Worm (Caenorhabditis elegans) whole organism, L1 larva: ENCODE data around the gene F47E1.4.

ENCODE experiments used
- C16A3.4 ChIP-seq: fragments of 150-350 bp; optimal IDR thresholded peaks from 2 replicates; lab custom pipeline; 2014; ENCODE audit warnings: missing biosample characterization, missing genetic modification characterization
- aha-1 ChIP-seq: fragments of 150-350 bp; optimal IDR thresholded peaks from 2 replicates; lab custom pipeline; 2014; ENCODE audit warnings: missing biosample characterization, missing genetic modification characterization
- alr-1 ChIP-seq: fragments of 200-800 bp; sonication (Bioruptor generic); optimal IDR thresholded peaks from 2 replicates; lab custom pipeline; 2018; ENCODE audit warnings: borderline replicate concordance, mild to moderate bottlenecking, missing genetic modification characterization, missing compliant biosample characterization
- ama-1 ChIP-seq: fragments of 150-350 bp; optimal IDR thresholded peaks from 2 replicates; lab custom pipeline; 2014
- blmp-1 ChIP-seq: fragments of 150-350 bp; optimal IDR thresholded peaks from 2 replicates; lab custom pipeline; 2014; ENCODE audit warnings: missing biosample characterization, missing genetic modification characterization
- ceh-8 ChIP-seq: fragments of 200-800 bp; sonication (Bioruptor generic); optimal IDR thresholded peaks from 2 replicates; lab custom pipeline; 2018; ENCODE audit warnings: mild to moderate bottlenecking, missing genetic modification characterization, moderate library complexity, missing compliant biosample characterization
- ceh-82 ChIP-seq, 3 experiments: fragments of 150-350 bp in 1 of 3; sonication (generic microtip) in 2 of 3; optimal IDR thresholded peaks; 2 replicates each; lab custom pipeline; 2014 to 2017; ENCODE audit warnings: missing biosample characterization in 3 of 3, missing genetic modification characterization in 3 of 3
- ceh-90 ChIP-seq: sonication (generic microtip); optimal IDR thresholded peaks from 2 replicates; lab custom pipeline; 2016; ENCODE audit warnings: missing genetic modification characterization, missing compliant biosample characterization
- dpl-1 ChIP-seq, 3 experiments: fragments of 150-350 bp in 2 of 3; sonication (generic microtip) in 1 of 3; optimal IDR thresholded peaks; 2 replicates each; lab custom pipeline; 2014 to 2017; ENCODE audit warnings: missing biosample characterization in 3 of 3, missing genetic modification characterization in 3 of 3, missing genetic modification reagents in 3 of 3
- dsc-1 ChIP-seq: sonication (generic microtip); optimal IDR thresholded peaks from 2 replicates; lab custom pipeline; 2016; ENCODE audit warnings: mild to moderate bottlenecking, missing genetic modification characterization, missing compliant biosample characterization
- efl-1 ChIP-seq, 4 experiments: fragments of 150-350 bp; optimal IDR thresholded peaks in 3 of 4; peaks in 1 of 4; 1 replicate in 1 of 4; 2 replicates in 3 of 4; lab custom pipeline; 2014; ENCODE audit warnings: missing biosample characterization in 2 of 4, missing genetic modification characterization in 2 of 4, missing genetic modification reagents in 2 of 4
- egl-27 ChIP-seq, 2 experiments: fragments of 150-350 bp in 1 of 2; sonication (generic microtip); optimal IDR thresholded peaks; 3 replicates each; lab custom pipeline; 2017 to 2018; ENCODE audit warnings: missing biosample characterization in 2 of 2, missing genetic modification characterization in 2 of 2, missing genetic modification reagents in 2 of 2
- elt-2 ChIP-seq: sonication (generic microtip); optimal IDR thresholded peaks from 2 replicates; lab custom pipeline; 2016; ENCODE audit warnings: missing genetic modification characterization, mild to moderate bottlenecking, inconsistent platforms, missing compliant biosample characterization, missing genetic modification reagents
- elt-3 ChIP-seq, 6 experiments: fragments of 150-350 bp in 1 of 6; sonication (generic microtip); optimal IDR thresholded peaks; 2 replicates each; lab custom pipeline; 2017 to 2018; ENCODE audit warnings: missing biosample characterization in 6 of 6, missing genetic modification characterization in 6 of 6, inconsistent platforms in 1 of 6
- grh-1 ChIP-seq: fragments of 200-800 bp; sonication (Bioruptor generic); IDR thresholded peaks from 2 replicates; pipeline ENCODE4 v1.3.6; 2022; ENCODE audit warnings: missing genetic modification reagents, missing genetic modification characterization, missing compliant biosample characterization
- hlh-17 ChIP-seq: fragments of 200-800 bp; sonication (Bioruptor generic); optimal IDR thresholded peaks from 2 replicates; lab custom pipeline; 2018; ENCODE audit warnings: missing genetic modification characterization, mild to moderate bottlenecking, missing compliant biosample characterization, moderate library complexity, borderline replicate concordance
- irx-1 ChIP-seq: sonication (generic microtip); optimal IDR thresholded peaks from 2 replicates; lab custom pipeline; 2016; ENCODE audit warnings: missing genetic modification characterization, missing compliant biosample characterization
- lin-14 ChIP-seq: fragments of 200-800 bp; sonication (Bioruptor generic); optimal IDR thresholded peaks from 2 replicates; lab custom pipeline; 2018; ENCODE audit warnings: mild to moderate bottlenecking, missing genetic modification characterization, moderate library complexity, missing compliant biosample characterization
- lin-35 ChIP-seq, 2 experiments: fragments of 150-350 bp; optimal IDR thresholded peaks; 2 replicates each; lab custom pipeline; 2014; ENCODE audit warnings: missing biosample characterization in 2 of 2, missing genetic modification characterization in 2 of 2, missing genetic modification reagents in 2 of 2
- lsy-2 ChIP-seq, 2 experiments: fragments of 150-350 bp; optimal IDR thresholded peaks; 2 replicates each; lab custom pipeline; 2014; ENCODE audit warnings: missing biosample characterization in 2 of 2, missing genetic modification characterization in 2 of 2
- mab-9 ChIP-seq: fragments of 200-800 bp; sonication (Bioruptor generic); IDR thresholded peaks from 2 replicates; pipeline ENCODE4 v1.3.6; 2022; ENCODE audit warnings: missing genetic modification reagents, missing genetic modification characterization, missing compliant biosample characterization
- mdl-1 ChIP-seq, 2 experiments: fragments of 150-350 bp; optimal IDR thresholded peaks; 2 replicates each; lab custom pipeline; 2014 to 2017; ENCODE audit warnings: missing biosample characterization in 2 of 2, missing genetic modification characterization in 2 of 2, inconsistent platforms in 1 of 2
- mef-2 ChIP-seq: fragments of 150-350 bp; optimal IDR thresholded peaks from 2 replicates; lab custom pipeline; 2014; ENCODE audit warnings: missing biosample characterization, missing genetic modification characterization
- mep-1 ChIP-seq: fragments of 150-350 bp; optimal IDR thresholded peaks from 2 replicates; lab custom pipeline; 2014; ENCODE audit warnings: missing biosample characterization, missing genetic modification characterization
- nhr-11 ChIP-seq: fragments of 150-350 bp; optimal IDR thresholded peaks from 2 replicates; lab custom pipeline; 2014; ENCODE audit warnings: missing biosample characterization, missing genetic modification characterization
- nhr-20 ChIP-seq: sonication (generic microtip); optimal IDR thresholded peaks from 2 replicates; lab custom pipeline; 2016; ENCODE audit warnings: mild to moderate bottlenecking, missing genetic modification characterization, missing compliant biosample characterization
- nhr-237 ChIP-seq: fragments of 150-350 bp; optimal IDR thresholded peaks from 2 replicates; lab custom pipeline; 2014; ENCODE audit warnings: missing biosample characterization, missing genetic modification characterization
- nhr-47 ChIP-seq: sonication (generic microtip); optimal IDR thresholded peaks from 2 replicates; lab custom pipeline; 2016; ENCODE audit warnings: mild to moderate bottlenecking, missing genetic modification characterization, moderate library complexity, missing compliant biosample characterization
- nhr-71 ChIP-seq: sonication (generic microtip); optimal IDR thresholded peaks from 2 replicates; lab custom pipeline; 2016; ENCODE audit warnings: mild to moderate bottlenecking, missing genetic modification characterization, moderate library complexity, missing compliant biosample characterization
- nhr-77 ChIP-seq: fragments of 150-350 bp; optimal IDR thresholded peaks from 2 replicates; lab custom pipeline; 2014; ENCODE audit warnings: missing biosample characterization, missing genetic modification characterization
- nhr-85 ChIP-seq: sonication (generic microtip); peaks from one replicate; lab custom pipeline; 2016; ENCODE audit warnings: missing genetic modification characterization, inconsistent platforms, missing compliant biosample characterization
- nhr-90 ChIP-seq: sonication (generic microtip); optimal IDR thresholded peaks from 2 replicates; lab custom pipeline; 2016; ENCODE audit warnings: mild to moderate bottlenecking, missing genetic modification characterization, missing compliant biosample characterization; ENCODE audit not compliant: poor library complexity
- rnt-1 ChIP-seq: sonication (generic microtip); optimal IDR thresholded peaks from 2 replicates; lab custom pipeline; 2016; ENCODE audit warnings: mild to moderate bottlenecking, missing genetic modification characterization, moderate library complexity, missing compliant biosample characterization
- snpc-4 ChIP-seq: fragments of 150-350 bp; optimal IDR thresholded peaks from 2 replicates; lab custom pipeline; 2014; ENCODE audit warnings: missing biosample characterization, missing genetic modification characterization
- snu-23 ChIP-seq: sonication (generic microtip); optimal IDR thresholded peaks from 2 replicates; lab custom pipeline; 2016; ENCODE audit warnings: missing genetic modification characterization, missing compliant biosample characterization
- sup-37 ChIP-seq: fragments of 200-800 bp; sonication (Bioruptor generic); optimal IDR thresholded peaks from 2 replicates; lab custom pipeline; 2018; ENCODE audit warnings: mild to moderate bottlenecking, missing genetic modification characterization, missing compliant biosample characterization
- swsn-7 ChIP-seq: sonication (generic microtip); optimal IDR thresholded peaks from 2 replicates; lab custom pipeline; 2016; ENCODE audit warnings: missing genetic modification characterization, missing compliant biosample characterization
- tbx-2 ChIP-seq: sonication (generic microtip); optimal IDR thresholded peaks from 2 replicates; lab custom pipeline; 2016; ENCODE audit warnings: missing genetic modification characterization, missing compliant biosample characterization
- unc-130 ChIP-seq: fragments of 150-350 bp; optimal IDR thresholded peaks from 2 replicates; lab custom pipeline; 2017; ENCODE audit warnings: missing biosample characterization, missing genetic modification characterization, inconsistent platforms
- unc-62 ChIP-seq: fragments of 150-350 bp; optimal IDR thresholded peaks from 2 replicates; lab custom pipeline; 2014; ENCODE audit warnings: missing biosample characterization, missing genetic modification reagents, missing genetic modification characterization
- unc-98 ChIP-seq: fragments of 200-800 bp; sonication (Bioruptor generic); IDR thresholded peaks from 2 replicates; pipeline ENCODE4 v1.3.6; 2022; ENCODE audit warnings: missing genetic modification characterization, missing compliant biosample characterization
- xbp-1 ChIP-seq: sonication (generic microtip); optimal IDR thresholded peaks from 2 replicates; lab custom pipeline; 2016; ENCODE audit warnings: missing genetic modification characterization, missing compliant biosample characterization
- zip-4 ChIP-seq: fragments of 200-800 bp; sonication (Bioruptor generic); optimal IDR thresholded peaks from 2 replicates; lab custom pipeline; 2018; ENCODE audit warnings: mild to moderate bottlenecking, missing genetic modification characterization, moderate library complexity, missing compliant biosample characterization
- ztf-11 ChIP-seq, 2 experiments: sonication (generic microtip); optimal IDR thresholded peaks; 2 replicates each; lab custom pipeline; 2016 to 2017; ENCODE audit warnings: missing genetic modification characterization in 2 of 2, missing biosample characterization in 1 of 2, missing compliant biosample characterization in 1 of 2

F47E1.4 gene

ce11 chrX:9068075-9068474, 5.5 kb downstream of the F47E1.4 start:
- peak in 1 of 2 experiments; percentile 58 for TF ChIP-seq lsy-2 (tag; optimal IDR thresholded peaks at IDR 0.05; lab: Kevin White, UChicago)
- no peak for TF ChIP-seq ztf-11 (tag; optimal IDR thresholded peaks at IDR 0.05; lab: Kevin White, UChicago)
- TF ChIP-seq mab-9 (GFP tag; lab: Robert Waterston, UW) = no peak
- TF ChIP-seq elt-3 (tag; optimal IDR thresholded peaks at IDR 0.05; lab: Kevin White, UChicago) = peak in 2 of 6 experiments; percentile 22 to 48
- TF ChIP-seq lin-14 = peak; percentile 91
- no peak for TF ChIP-seq ceh-90 (tag; lab: Kevin White, UChicago)
- TF ChIP-seq nhr-11 (tag; lab: Kevin White, UChicago) = no peak
- TF ChIP-seq unc-98 (GFP tag; lab: Robert Waterston, UW) = no peak
- no peak for TF ChIP-seq nhr-237 (tag; lab: Kevin White, UChicago)
- peak; percentile 71 for TF ChIP-seq rnt-1
- no peak for TF ChIP-seq nhr-47
- no peak for TF ChIP-seq hlh-17 (GFP tag; lab: Kevin White, UChicago)
- TF ChIP-seq mep-1 (tag; lab: Kevin White, UChicago) = peak; percentile 85
- peak; percentile 67 for TF ChIP-seq nhr-85 (tag; lab: Kevin White, UChicago)
- peak; percentile 19 to 40 for TF ChIP-seq lin-35 (GFP tag; optimal IDR thresholded peaks at IDR 0.05; lab: Kevin White, UChicago)
- peak in 2 of 3 experiments; percentile 11 to 45 for TF ChIP-seq ceh-82 (tag; optimal IDR thresholded peaks at IDR 0.05; lab: Kevin White, UChicago)
- peak; percentile 34 for TF ChIP-seq dsc-1
- peak; percentile 31 for TF ChIP-seq tbx-2 (tag; lab: Kevin White, UChicago)
- TF ChIP-seq snu-23 (GFP tag; lab: Kevin White, UChicago) = peak; percentile 71
- peak; percentile 13 for TF ChIP-seq C16A3.4 (tag; lab: Kevin White, UChicago)
- TF ChIP-seq sup-37 (GFP tag; lab: Kevin White, UChicago) = no peak
- TF ChIP-seq blmp-1 (tag; lab: Kevin White, UChicago) = peak; percentile 91
- TF ChIP-seq ceh-8 (GFP tag; lab: Kevin White, UChicago) = no peak
- no peak for TF ChIP-seq snpc-4 (tag; lab: Kevin White, UChicago)
- TF ChIP-seq nhr-77 (tag; lab: Kevin White, UChicago) = no peak
- no peak for TF ChIP-seq aha-1 (tag; lab: Kevin White, UChicago)
- peak in 1 of 2 experiments; percentile 7 for TF ChIP-seq egl-27 (tag; optimal IDR thresholded peaks at IDR 0.05; lab: Kevin White, UChicago)
- TF ChIP-seq dpl-1 (GFP tag; optimal IDR thresholded peaks at IDR 0.05; lab: Kevin White, UChicago) = peak in 1 of 3 experiments; percentile 17
- peak in 1 of 2 experiments; percentile 51 for TF ChIP-seq mdl-1 (tag; optimal IDR thresholded peaks at IDR 0.05; lab: Kevin White, UChicago)
- peak in 1 of 2 experiments; percentile 26 for TF ChIP-seq efl-1 (optimal IDR thresholded peaks at IDR 0.05; lab: Kevin White, UChicago)
- TF ChIP-seq efl-1 (GFP tag; optimal IDR thresholded peaks at IDR 0.05 in 1 of 2; lab: Kevin White, UChicago) = no peak
- TF ChIP-seq ama-1 (lab: Kevin White, UChicago) = no peak
- peak; percentile 37 for TF ChIP-seq swsn-7
- TF ChIP-seq unc-130 (tag; lab: Kevin White, UChicago) = no peak
- no peak for TF ChIP-seq unc-62 (GFP tag; lab: Kevin White, UChicago)
- TF ChIP-seq zip-4 (GFP tag; lab: Kevin White, UChicago) = no peak
- no peak for TF ChIP-seq alr-1
- TF ChIP-seq elt-2 (tag; lab: Kevin White, UChicago) = no peak
- peak; percentile 54 for TF ChIP-seq nhr-20 (tag; lab: Kevin White, UChicago)
- TF ChIP-seq irx-1 (tag; lab: Kevin White, UChicago) = peak; percentile 45
- peak; percentile 64 for TF ChIP-seq nhr-71
- no peak for TF ChIP-seq mef-2 (tag; lab: Kevin White, UChicago)
- TF ChIP-seq nhr-90 = peak; percentile 13
- no peak for TF ChIP-seq grh-1 (GFP tag; lab: Robert Waterston, UW)
- TF ChIP-seq xbp-1 = peak; percentile 38
